Worm (Caenorhabditis elegans) whole organism, young adult: ENCODE data around the gene pir-2.

Experiments used
- B0019.2 ChIP-seq: fragments of 200-800 bp; sonication (Bioruptor generic); conservative IDR thresholded peaks from 2 replicates; pipeline ENCODE4 v1.3.6; 2022; ENCODE audit warnings: missing genetic modification reagents, missing genetic modification characterization, missing compliant biosample characterization
- B0261.1 ChIP-seq: sonication (generic microtip); optimal IDR thresholded peaks from 2 replicates; lab custom pipeline; 2016; ENCODE audit warnings: mild to moderate bottlenecking, missing genetic modification characterization, moderate library complexity, missing compliant biosample characterization
- K11D2.4 ChIP-seq: fragments of 200-800 bp; sonication (Bioruptor generic); IDR thresholded peaks from 2 replicates; pipeline ENCODE4 v1.3.6; 2022; ENCODE audit warnings: missing genetic modification reagents, missing genetic modification characterization, missing compliant biosample characterization
- K12H6.12 ChIP-seq: fragments of 200-800 bp; sonication (Bioruptor generic); optimal IDR thresholded peaks from 2 replicates; lab custom pipeline; 2018; ENCODE audit warnings: mild to moderate bottlenecking, missing genetic modification characterization, missing compliant biosample characterization
- Y53G8AR.9 ChIP-seq: fragments of 200-800 bp; sonication (Bioruptor generic); conservative IDR thresholded peaks from 2 replicates; pipeline ENCODE4 v1.3.6; 2022; ENCODE audit warnings: missing genetic modification reagents, missing genetic modification characterization, missing compliant biosample characterization
- Y95B8A.8 ChIP-seq: fragments of 200-800 bp; sonication (Bioruptor generic); IDR thresholded peaks from 2 replicates; pipeline ENCODE4 v1.3.6; 2022; ENCODE audit warnings: missing genetic modification reagents, missing genetic modification characterization, missing compliant biosample characterization
- aptf-2 ChIP-seq: fragments of 200-800 bp; sonication (Bioruptor generic); conservative IDR thresholded peaks from 2 replicates; pipeline ENCODE4 v1.3.6; 2022; ENCODE audit warnings: missing genetic modification reagents, missing genetic modification characterization, missing compliant biosample characterization
- atf-7 ChIP-seq: sonication (generic microtip); optimal IDR thresholded peaks from 2 replicates; lab custom pipeline; 2017; ENCODE audit warnings: mild to moderate bottlenecking, missing genetic modification characterization, missing compliant biosample characterization
- athp-1 ChIP-seq: sonication (generic microtip); optimal IDR thresholded peaks from 2 replicates; lab custom pipeline; 2017; ENCODE audit warnings: mild to moderate bottlenecking, missing genetic modification characterization, missing compliant biosample characterization
- attf-5 ChIP-seq: fragments of 200-800 bp; sonication (Bioruptor generic); optimal IDR thresholded peaks from 2 replicates; lab custom pipeline; 2018; ENCODE audit warnings: mild to moderate bottlenecking, missing genetic modification characterization, missing compliant biosample characterization
- bed-1 ChIP-seq: fragments of 200-800 bp; sonication (Bioruptor generic); IDR thresholded peaks from 2 replicates; pipeline ENCODE4 v1.3.6; 2022; ENCODE audit warnings: missing genetic modification reagents, missing genetic modification characterization, missing compliant biosample characterization
- cebp-1 ChIP-seq, 2 experiments: fragments of 200-800 bp in 1 of 2; sonication (Bioruptor generic) in 1 of 2; sonication (generic microtip) in 1 of 2; IDR thresholded peaks in 1 of 2; optimal IDR thresholded peaks in 1 of 2; 2 replicates each; pipeline versions ENCODE4 v1.3.6 to Lab custom; 2017 to 2022; ENCODE audit warnings: missing compliant biosample characterization in 2 of 2, missing genetic modification characterization in 2 of 2, mild to moderate bottlenecking in 1 of 2, missing genetic modification reagents in 1 of 2, moderate library complexity in 1 of 2
- ceh-40 ChIP-seq: fragments of 200-800 bp; sonication (Bioruptor generic); IDR thresholded peaks from 2 replicates; pipeline ENCODE4 v1.3.6; 2022; ENCODE audit warnings: missing genetic modification characterization, missing compliant biosample characterization
- chd-7 ChIP-seq: sonication (generic microtip); optimal IDR thresholded peaks from 2 replicates; lab custom pipeline; 2016; ENCODE audit warnings: mild to moderate bottlenecking, missing genetic modification characterization, moderate library complexity, missing compliant biosample characterization
- dox-1 ChIP-seq: fragments of 200-800 bp; sonication (Bioruptor generic); IDR thresholded peaks from 2 replicates; pipeline ENCODE4 v1.3.6; 2022; ENCODE audit warnings: missing genetic modification reagents, missing genetic modification characterization, missing compliant biosample characterization
- egl-44 ChIP-seq: fragments of 200-800 bp; sonication (Bioruptor generic); IDR thresholded peaks from 2 replicates; pipeline ENCODE4 v1.3.6; 2022; ENCODE audit warnings: missing genetic modification reagents, missing genetic modification characterization, missing compliant biosample characterization
- him-1 ChIP-seq: sonication (generic microtip); optimal IDR thresholded peaks from 2 replicates; lab custom pipeline; 2016; ENCODE audit warnings: missing genotype, missing genetic modification reagents, missing genetic modification characterization, missing compliant biosample characterization
- lin-26 ChIP-seq: fragments of 200-800 bp; sonication (Bioruptor generic); IDR thresholded peaks from 2 replicates; pipeline ENCODE4 v1.3.6; 2022; ENCODE audit warnings: missing genetic modification reagents, missing genetic modification characterization, missing compliant biosample characterization
- lin-40 ChIP-seq: sonication (generic microtip); optimal IDR thresholded peaks from 2 replicates; lab custom pipeline; 2016; ENCODE audit warnings: missing genetic modification characterization, mild to moderate bottlenecking, missing compliant biosample characterization, missing genotype, missing genetic modification reagents
- madf-6 ChIP-seq: fragments of 200-800 bp; sonication (Bioruptor generic); IDR thresholded peaks from 2 replicates; pipeline ENCODE4 v1.3.6; 2022; ENCODE audit warnings: missing genetic modification reagents, missing genetic modification characterization, missing compliant biosample characterization
- madf-8 ChIP-seq: fragments of 200-800 bp; sonication (Bioruptor generic); conservative IDR thresholded peaks from 2 replicates; pipeline ENCODE4 v1.3.6; 2022; ENCODE audit warnings: missing genetic modification reagents, missing genetic modification characterization, missing compliant biosample characterization
- mel-28 ChIP-seq: sonication (generic microtip); optimal IDR thresholded peaks from 2 replicates; lab custom pipeline; 2016; ENCODE audit warnings: borderline replicate concordance, mild to moderate bottlenecking, missing genetic modification characterization, missing compliant biosample characterization
- mxl-1 ChIP-seq: sonication (generic microtip); optimal IDR thresholded peaks from 2 replicates; lab custom pipeline; 2016; ENCODE audit warnings: missing genetic modification characterization, missing compliant biosample characterization
- nhr-120 ChIP-seq: fragments of 200-800 bp; sonication (Bioruptor generic); IDR thresholded peaks from 2 replicates; pipeline ENCODE4 v1.3.6; 2022; ENCODE audit warnings: missing genetic modification characterization, missing compliant biosample characterization
- nhr-179 ChIP-seq: sonication (generic microtip); optimal IDR thresholded peaks from 2 replicates; lab custom pipeline; 2016; ENCODE audit warnings: mild to moderate bottlenecking, missing genetic modification characterization, missing compliant biosample characterization
- pbrm-1 ChIP-seq: fragments of 200-800 bp; sonication (Bioruptor generic); IDR thresholded peaks from 2 replicates; pipeline ENCODE4 v1.3.6; 2022; ENCODE audit warnings: missing genetic modification reagents, missing genetic modification characterization, missing compliant biosample characterization
- pha-4 ChIP-seq: fragments of 150-350 bp; sonication (generic microtip); optimal IDR thresholded peaks from 2 replicates; lab custom pipeline; 2014; ENCODE audit warnings: missing biosample characterization, missing genetic modification reagents, missing genetic modification characterization
- snpc-3.4 ChIP-seq: sonication (generic microtip); optimal IDR thresholded peaks from 2 replicates; lab custom pipeline; 2017; ENCODE audit warnings: missing genetic modification characterization, mild to moderate bottlenecking, missing compliant biosample characterization, antibody characterized with exemption, moderate library complexity, missing genotype, missing genetic modification reagents
- somi-1 ChIP-seq: fragments of 200-800 bp; sonication (Bioruptor generic); optimal IDR thresholded peaks from 2 replicates; lab custom pipeline; 2018; ENCODE audit warnings: mild to moderate bottlenecking, missing genetic modification characterization, missing compliant biosample characterization
- ztf-18 ChIP-seq: sonication (generic microtip); optimal IDR thresholded peaks from 2 replicates; lab custom pipeline; 2016; ENCODE audit warnings: missing genotype, mild to moderate bottlenecking, missing genetic modification characterization, missing compliant biosample characterization
- ztf-26 ChIP-seq: sonication (generic microtip); optimal IDR thresholded peaks from 2 replicates; lab custom pipeline; 2017; ENCODE audit warnings: missing genetic modification characterization, missing compliant biosample characterization
- ztf-28 ChIP-seq: fragments of 200-800 bp; sonication (Bioruptor generic); IDR thresholded peaks from 2 replicates; pipeline ENCODE4 v1.3.6; 2022; ENCODE audit warnings: missing genetic modification reagents, missing genetic modification characterization, missing compliant biosample characterization
- ztf-6 ChIP-seq: fragments of 200-800 bp; sonication (Bioruptor generic); IDR thresholded peaks from 2 replicates; pipeline ENCODE4 v1.3.6; 2022; ENCODE audit warnings: missing genetic modification reagents, missing genetic modification characterization, missing compliant biosample characterization

pir-2 gene

DNA sequence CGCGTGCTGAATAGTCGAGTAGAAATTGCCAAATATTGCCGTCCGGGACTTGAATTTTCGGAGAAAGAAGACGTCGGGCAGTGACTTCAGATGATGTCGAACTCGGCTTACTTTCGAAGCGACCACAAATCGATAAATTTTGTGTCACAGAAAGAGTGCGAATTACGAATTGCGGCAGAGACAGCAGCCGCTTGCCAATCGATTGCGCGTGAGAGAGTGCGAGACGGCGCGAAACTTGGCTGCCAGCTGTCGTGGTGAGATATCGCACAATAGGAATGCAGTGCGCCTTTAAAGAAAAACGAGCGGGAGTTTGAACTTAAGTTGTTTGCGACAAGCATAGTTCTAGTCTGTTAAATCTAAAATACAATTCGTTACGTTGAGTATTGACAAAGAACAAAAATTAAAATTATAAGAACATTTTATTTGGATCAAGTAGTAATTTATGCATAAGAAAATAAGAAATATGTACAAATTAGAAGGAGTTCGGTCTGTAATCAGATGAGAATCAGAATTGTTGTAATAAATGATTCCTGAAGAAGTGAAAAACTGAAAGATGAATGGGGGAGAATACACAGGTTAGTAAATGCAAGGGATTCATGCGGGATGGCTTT, at the start of gene pir-2 (continued):
- no peak for TF ChIP-seq pha-4 (tag; lab: Kevin White, UChicago)
- no peak for TF ChIP-seq ceh-40 (GFP tag; lab: Robert Waterston, UW)
- TF ChIP-seq B0261.1 (tag; lab: Kevin White, UChicago), result no peak
- TF ChIP-seq dox-1, result peak; percentile 72
- peak; percentile 46 for TF ChIP-seq ztf-18
- no peak for TF ChIP-seq lin-26
- no peak for TF ChIP-seq snpc-3.4 (tag; lab: Kevin White, UChicago)
- TF ChIP-seq bed-1 (GFP tag; lab: Robert Waterston, UW), result no peak
- 0 out of 2 replicates have a peak, but pooled peaks have one; percentile 36 for TF ChIP-seq aptf-2 (GFP tag; lab: Robert Waterston, UW)
- 0 out of 2 replicates have a peak, but pooled peaks have one; percentile 27 for TF ChIP-seq B0019.2
- TF ChIP-seq atf-7 (tag; lab: Kevin White, UChicago), result no peak
- no peak for TF ChIP-seq Y53G8AR.9 (GFP tag; lab: Robert Waterston, UW)
- TF ChIP-seq lin-40, result peak; percentile 76
- no peak for TF ChIP-seq ztf-26
- TF ChIP-seq madf-6 (GFP tag; lab: Robert Waterston, UW), result peak; percentile 85
- TF ChIP-seq athp-1 (tag; lab: Kevin White, UChicago), result peak; percentile 52
- TF ChIP-seq K12H6.12 (tag; lab: Kevin White, UChicago), result peak; percentile 40
- 0 out of 2 replicates have a peak, but pooled peaks have one; percentile 52 for TF ChIP-seq ztf-28 (GFP tag; lab: Robert Waterston, UW)
- TF ChIP-seq ztf-6 (GFP tag; lab: Robert Waterston, UW), result no peak

DNA sequence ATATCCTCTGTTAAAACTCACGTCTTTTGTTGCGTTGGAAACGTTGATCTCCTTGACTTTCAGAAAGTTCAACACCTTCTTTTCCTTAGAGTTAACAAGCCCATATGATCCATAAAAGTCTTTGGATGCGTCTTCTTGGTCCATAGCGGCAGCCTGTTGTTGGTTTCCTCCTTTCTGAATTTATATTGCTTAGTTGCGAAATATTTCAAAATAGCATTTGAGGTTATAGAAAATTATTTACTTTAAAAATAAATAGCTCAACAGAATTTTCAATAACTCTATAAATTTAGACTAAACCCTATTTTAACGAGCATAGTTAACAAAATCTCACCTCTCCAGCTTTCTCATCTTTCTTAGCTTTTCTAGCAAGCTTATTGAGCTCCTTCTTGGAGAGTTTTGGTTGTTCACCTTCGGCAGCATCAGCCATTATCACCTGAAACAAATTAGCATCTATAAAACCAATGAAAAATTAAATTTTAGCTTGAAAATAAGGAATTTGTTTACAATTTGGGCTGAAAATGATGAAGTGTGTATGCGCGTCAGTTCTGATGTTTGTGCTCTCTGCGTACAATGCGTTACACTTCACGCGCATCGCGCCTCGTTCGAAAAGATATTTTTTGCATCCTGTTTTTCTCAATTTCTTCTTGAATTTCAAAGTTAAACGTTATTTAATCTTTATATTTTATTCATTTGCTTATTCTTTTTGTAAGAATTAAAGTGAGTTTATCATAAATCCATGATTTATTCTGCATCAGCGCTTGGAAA, 47.5 kb upstream of the pir-2 start, which contains the start of the genes dars-1 and ctr-9:
dars-1 (minus strand) TSS at position 433 of the 765 bp plus-strand sequence.
ctr-9 (plus strand) TSS at position 614 of the 765 bp plus-strand sequence.
- peak; percentile 0 for TF ChIP-seq snpc-3.4 (tag; lab: Kevin White, UChicago)
- 0 out of 2 replicates have a peak, but pooled peaks have one; percentile 42 for TF ChIP-seq Y53G8AR.9 (GFP tag; lab: Robert Waterston, UW)
- no peak for TF ChIP-seq him-1 (tag; lab: Kevin White, UChicago)
- no peak for TF ChIP-seq somi-1
- peak; percentile 30; the same call in 1 of the 2 replicates for TF ChIP-seq cebp-1 (GFP tag; IDR thresholded peaks at IDR 0.05; lab: Robert Waterston, UW)
- peak; percentile 87 for TF ChIP-seq cebp-1 (tag; optimal IDR thresholded peaks at IDR 0.05; lab: Kevin White, UChicago)

DNA sequence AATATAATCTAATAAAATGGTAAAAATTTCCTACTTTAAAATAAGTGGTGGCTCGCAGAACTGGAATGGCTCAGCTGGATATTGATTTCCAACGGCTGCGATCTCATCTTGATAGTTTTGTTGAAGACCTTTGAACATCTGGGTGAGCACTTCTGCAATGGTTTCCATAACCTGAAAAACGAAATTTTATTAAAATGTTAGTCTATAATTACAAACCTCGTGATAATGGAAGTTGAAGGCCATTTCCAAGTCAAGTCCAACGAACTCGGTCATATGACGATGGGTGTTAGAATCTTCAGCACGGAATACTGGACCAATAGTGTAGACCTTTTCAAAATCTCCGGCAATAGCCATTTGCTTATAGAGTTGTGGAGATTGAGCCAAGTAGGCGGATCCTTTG, 46.4 kb upstream of the pir-2 start:
- TF ChIP-seq K11D2.4 (GFP tag; lab: Robert Waterston, UW) (no peak), Y95B8A.8 (GFP tag; lab: Robert Waterston, UW) (no peak), attf-5 (GFP tag; lab: Kevin White, UChicago) (no peak), pbrm-1 (GFP tag; lab: Robert Waterston, UW) (no peak), ztf-18 (no peak), nhr-120 (GFP tag; lab: Robert Waterston, UW) (no peak), egl-44 (GFP tag; lab: Robert Waterston, UW) (no peak), mxl-1 (tag; lab: Kevin White, UChicago) (no peak), mel-28 (no peak), chd-7 (tag; lab: Kevin White, UChicago) (no peak), nhr-179 (tag; lab: Kevin White, UChicago) (no peak), madf-8 (GFP tag; lab: Robert Waterston, UW) (no peak), Y53G8AR.9 (GFP tag; lab: Robert Waterston, UW) (no peak)
- TF ChIP-seq, all 124 proteins: peak for 0
